Fruit fly (Drosophila melanogaster) whole organism, embryonic: Measurements from ENCODE around the gene CG45061.
A peak's percentile ranks its signal among the peaks of the same experiment; 100 is the strongest.

ENCODE experiments used
- ATbp ChIP-seq: fragments of 200-800 bp; sonication (Bioruptor generic); optimal IDR thresholded peaks from 2 replicates; lab custom pipeline; 2017; ENCODE audit warnings: missing biosample characterization, mild to moderate bottlenecking, missing genetic modification characterization, missing genetic modification reagents
- Bdp1 ChIP-seq: fragments of 200-800 bp; sonication (Bioruptor generic); optimal IDR thresholded peaks from 3 replicates; lab custom pipeline; 2016; ENCODE audit warnings: missing biosample characterization, missing genetic modification characterization
- CG10543 ChIP-seq: fragments of 200-800 bp; sonication (Bioruptor generic); optimal IDR thresholded peaks from 3 replicates; lab custom pipeline; 2017; ENCODE audit warnings: missing biosample characterization, mild to moderate bottlenecking, missing genetic modification characterization, moderate library complexity
- CG11398 ChIP-seq: fragments of 200-800 bp; sonication (Bioruptor generic); optimal IDR thresholded peaks from 2 replicates; lab custom pipeline; 2016; ENCODE audit warnings: missing biosample characterization, missing genetic modification characterization
- CG12219 ChIP-seq: fragments of 200-800 bp; sonication (Bioruptor generic); optimal IDR thresholded peaks from 3 replicates; lab custom pipeline; 2018; ENCODE audit warnings: missing biosample characterization, mild to moderate bottlenecking, missing genetic modification characterization
- CG13775 ChIP-seq: fragments of 200-800 bp; sonication (Bioruptor generic); optimal IDR thresholded peaks from 3 replicates; lab custom pipeline; 2017; ENCODE audit warnings: missing biosample characterization, mild to moderate bottlenecking, missing genetic modification characterization
- CG13894 ChIP-seq: fragments of 200-800 bp; sonication (Bioruptor generic); optimal IDR thresholded peaks from 3 replicates; lab custom pipeline; 2018; ENCODE audit warnings: missing biosample characterization, mild to moderate bottlenecking, missing genetic modification characterization, moderate library complexity
- CG14710 ChIP-seq: fragments of 200-800 bp; sonication (Bioruptor generic); optimal IDR thresholded peaks from 3 replicates; lab custom pipeline; 2019; ENCODE audit warnings: missing biosample characterization, mild to moderate bottlenecking, missing genetic modification characterization, moderate library complexity
- CG16815 ChIP-seq: fragments of 200-800 bp; sonication (Bioruptor generic); optimal IDR thresholded peaks from 3 replicates; lab custom pipeline; 2017; ENCODE audit warnings: missing biosample characterization, mild to moderate bottlenecking, missing genetic modification characterization
- CG18599 ChIP-seq: fragments of 200-800 bp; sonication (Bioruptor generic); optimal IDR thresholded peaks from 3 replicates; lab custom pipeline; 2017; ENCODE audit warnings: missing biosample characterization, missing genetic modification characterization, mild to moderate bottlenecking, moderate library complexity, missing genetic modification reagents
- CG2875 ChIP-seq: fragments of 200-800 bp; sonication (Bioruptor generic); optimal IDR thresholded peaks from 2 replicates; lab custom pipeline; 2017; ENCODE audit warnings: missing biosample characterization, mild to moderate bottlenecking, missing genetic modification characterization, missing genetic modification reagents
- CG32772 ChIP-seq: fragments of 200-800 bp; sonication (Bioruptor generic); IDR thresholded peaks from 2 replicates; pipeline ENCODE4 v1.3.6; 2022; ENCODE audit warnings: missing biosample characterization, missing genetic modification characterization
- CG6765 ChIP-seq: fragments of 200-800 bp; sonication (Bioruptor generic); optimal IDR thresholded peaks from 3 replicates; lab custom pipeline; 2017; ENCODE audit warnings: missing biosample characterization, mild to moderate bottlenecking, missing genetic modification characterization
- CG7556 ChIP-seq: fragments of 200-800 bp; sonication (Bioruptor generic); optimal IDR thresholded peaks from 2 replicates; lab custom pipeline; 2017; ENCODE audit warnings: missing biosample characterization, mild to moderate bottlenecking, missing genetic modification characterization
- CG8359 ChIP-seq: fragments of 200-800 bp; sonication (Bioruptor generic); optimal IDR thresholded peaks from 2 replicates; lab custom pipeline; 2017; ENCODE audit warnings: missing biosample characterization, mild to moderate bottlenecking, missing genetic modification characterization, borderline replicate concordance
- CG9932 ChIP-seq: fragments of 200-800 bp; sonication (Bioruptor generic); IDR thresholded peaks from 2 replicates; pipeline ENCODE4 v1.3.6; 2022; ENCODE audit warnings: missing biosample characterization, missing genetic modification characterization
- Camta ChIP-seq: fragments of 200-800 bp; sonication (Bioruptor generic); optimal IDR thresholded peaks from 2 replicates; lab custom pipeline; 2016; ENCODE audit warnings: missing biosample characterization, missing genetic modification characterization
- D ChIP-seq, 2 experiments: fragments of 200-800 bp in 1 of 2; fragments of >200 bp in 1 of 2; sonication (Bioruptor generic) in 1 of 2; optimal IDR thresholded peaks; 2 replicates in 1 of 2; 3 replicates in 1 of 2; lab custom pipeline; 2017; ENCODE audit warnings: mild to moderate bottlenecking in 1 of 2, missing biosample characterization in 1 of 2, missing genetic modification characterization in 1 of 2, missing genetic modification reagents in 1 of 2
- Dbx ChIP-seq: fragments of 200-800 bp; sonication (Bioruptor generic); IDR thresholded peaks from 3 replicates; pipeline ENCODE4 v1.3.6; 2022; ENCODE audit warnings: missing biosample characterization, missing genetic modification characterization
- Doc2 ChIP-seq: fragments of 200-800 bp; sonication (Bioruptor generic); IDR thresholded peaks from 2 replicates; pipeline ENCODE4 v1.3.6; 2022; ENCODE audit warnings: missing biosample characterization, missing genetic modification characterization
- Fer1 ChIP-seq: fragments of 200-800 bp; sonication (Bioruptor generic); optimal IDR thresholded peaks from 2 replicates; lab custom pipeline; 2017; ENCODE audit warnings: missing biosample characterization, mild to moderate bottlenecking, missing genetic modification characterization
- Fer3 ChIP-seq: fragments of 200-800 bp; sonication (Bioruptor generic); optimal IDR thresholded peaks from 2 replicates; lab custom pipeline; 2018; ENCODE audit warnings: missing biosample characterization, mild to moderate bottlenecking, missing genetic modification characterization, moderate library complexity
- Gsc ChIP-seq: fragments of 200-800 bp; sonication (Bioruptor generic); IDR thresholded peaks from 2 replicates; pipeline ENCODE4 v1.3.6; 2022; ENCODE audit warnings: missing biosample characterization, missing genetic modification characterization
- Hey ChIP-seq: fragments of 200-800 bp; sonication (Bioruptor generic); optimal IDR thresholded peaks from 3 replicates; lab custom pipeline; 2018; ENCODE audit warnings: missing biosample characterization, mild to moderate bottlenecking, missing genetic modification characterization
- Kr ChIP-seq: fragments of 200-800 bp; sonication (Bioruptor generic); optimal IDR thresholded peaks from 2 replicates; lab custom pipeline; 2017; ENCODE audit warnings: missing biosample characterization, mild to moderate bottlenecking, missing genetic modification characterization
- Meics ChIP-seq: fragments of 200-800 bp; sonication (Bioruptor generic); optimal IDR thresholded peaks from 2 replicates; lab custom pipeline; 2017; ENCODE audit warnings: missing biosample characterization, mild to moderate bottlenecking, missing genetic modification characterization
- Nf-YC ChIP-seq: fragments of 200-800 bp; optimal IDR thresholded peaks from 3 replicates; lab custom pipeline; 2019; ENCODE audit warnings: missing biosample characterization, mild to moderate bottlenecking, missing genetic modification characterization, moderate library complexity
- Usf ChIP-seq: fragments of 200-800 bp; sonication (Bioruptor generic); optimal IDR thresholded peaks from 2 replicates; lab custom pipeline; 2017; ENCODE audit warnings: missing genotype, missing biosample characterization, missing genetic modification characterization
- Vsx1 ChIP-seq: fragments of 200-800 bp; sonication (Bioruptor generic); optimal IDR thresholded peaks from 2 replicates; lab custom pipeline; 2017; ENCODE audit warnings: missing biosample characterization, mild to moderate bottlenecking, missing genetic modification characterization, missing genetic modification reagents
- ab ChIP-seq: fragments of 200-800 bp; sonication (Bioruptor generic); optimal IDR thresholded peaks from 2 replicates; lab custom pipeline; 2016; ENCODE audit warnings: missing biosample characterization, missing genetic modification characterization
- ase ChIP-seq: fragments of 200-800 bp; sonication (Bioruptor generic); IDR thresholded peaks from 3 replicates; pipeline ENCODE4 v1.3.6; 2022; ENCODE audit warnings: missing biosample characterization, missing genetic modification characterization
- bbx ChIP-seq: fragments of 200-800 bp; sonication (Bioruptor generic); IDR thresholded peaks from 2 replicates; pipeline ENCODE4 v1.3.6; 2022; ENCODE audit warnings: missing biosample characterization, missing genetic modification characterization; ENCODE audit not compliant: partially characterized antibody
- btn ChIP-seq: fragments of 200-800 bp; sonication (Bioruptor generic); optimal IDR thresholded peaks from 2 replicates; lab custom pipeline; 2016; ENCODE audit warnings: missing biosample characterization, missing genetic modification characterization
- cg ChIP-seq: fragments of 200-800 bp; sonication (Bioruptor generic); optimal IDR thresholded peaks from 3 replicates; lab custom pipeline; 2019; ENCODE audit warnings: missing biosample characterization, mild to moderate bottlenecking, missing genetic modification characterization, moderate library complexity
- danr ChIP-seq: fragments of 200-800 bp; sonication (Bioruptor generic); IDR thresholded peaks from 2 replicates; pipeline ENCODE4 v1.3.6; 2022; ENCODE audit warnings: missing biosample characterization, missing genetic modification characterization
- eyg ChIP-seq: fragments of 200-800 bp; sonication (Bioruptor generic); optimal IDR thresholded peaks from 3 replicates; lab custom pipeline; 2016; ENCODE audit warnings: missing biosample characterization, missing genetic modification characterization
- ftz-f1 ChIP-seq: fragments of 200-800 bp; sonication (Bioruptor generic); optimal IDR thresholded peaks from 2 replicates; lab custom pipeline; 2016; ENCODE audit warnings: missing biosample characterization, missing genetic modification characterization
- hb ChIP-seq: fragments of 200-800 bp; sonication (Bioruptor generic); IDR thresholded peaks from 3 replicates; pipeline ENCODE4 v1.3.6; 2022; ENCODE audit warnings: missing biosample characterization, missing genetic modification characterization; ENCODE audit not compliant: partially characterized antibody
- lov ChIP-seq, 2 experiments: fragments of 200-800 bp in 1 of 2; fragments of >200 bp in 1 of 2; sonication (Bioruptor generic) in 1 of 2; IDR thresholded peaks in 1 of 2; optimal IDR thresholded peaks in 1 of 2; 2 replicates in 1 of 2; 3 replicates in 1 of 2; pipeline versions ENCODE4 v1.3.6 to Lab custom; 2017 to 2022; ENCODE audit warnings: missing biosample characterization in 1 of 2, missing genetic modification characterization in 1 of 2
- nau ChIP-seq: fragments of 200-800 bp; sonication (Bioruptor generic); optimal IDR thresholded peaks from 3 replicates; lab custom pipeline; 2017; ENCODE audit warnings: missing biosample characterization, mild to moderate bottlenecking, missing genetic modification characterization, missing genetic modification reagents
- pzg ChIP-seq: fragments of 200-800 bp; sonication (Bioruptor generic); optimal IDR thresholded peaks from 3 replicates; lab custom pipeline; 2018; ENCODE audit warnings: missing biosample characterization, mild to moderate bottlenecking, missing genetic modification characterization, moderate library complexity
- rib ChIP-seq: fragments of 200-800 bp; sonication (Bioruptor generic); IDR thresholded peaks from 2 replicates; pipeline ENCODE4 v1.3.6; 2022; ENCODE audit warnings: missing biosample characterization, missing genetic modification characterization
- sc ChIP-seq, 3 experiments: fragments of >200 bp in 2 of 3; fragments of 200-800 bp in 1 of 3; sonication (Bioruptor generic) in 1 of 3; optimal IDR thresholded peaks; 2 replicates in 2 of 3; 3 replicates in 1 of 3; lab custom pipeline; 2017; ENCODE audit warnings: mild to moderate bottlenecking in 1 of 3, missing biosample characterization in 1 of 3, missing genetic modification characterization in 1 of 3, missing genetic modification reagents in 1 of 3
- shn ChIP-seq: fragments of 200-800 bp; sonication (Bioruptor generic); optimal IDR thresholded peaks from 3 replicates; lab custom pipeline; 2016; ENCODE audit warnings: missing biosample characterization, missing genetic modification characterization
- sug ChIP-seq: fragments of 200-800 bp; optimal IDR thresholded peaks from 2 replicates; lab custom pipeline; 2019; ENCODE audit warnings: missing biosample characterization, mild to moderate bottlenecking, missing genetic modification characterization, moderate library complexity
- tna ChIP-seq: fragments of 200-800 bp; sonication (Bioruptor generic); IDR thresholded peaks from 2 replicates; pipeline ENCODE4 v1.3.6; 2022; ENCODE audit warnings: missing biosample characterization, missing genetic modification characterization; ENCODE audit not compliant: partially characterized antibody
- twi ChIP-seq: fragments of 200-800 bp; optimal IDR thresholded peaks from 2 replicates; lab custom pipeline; 2019; ENCODE audit warnings: missing biosample characterization, mild to moderate bottlenecking, missing genetic modification characterization, moderate library complexity
- usp ChIP-seq: fragments of >200 bp; optimal IDR thresholded peaks from 2 replicates; lab custom pipeline; 2017; ENCODE audit warnings: missing biosample characterization, missing genetic modification characterization
- wdn ChIP-seq: fragments of 200-800 bp; sonication (Bioruptor generic); IDR thresholded peaks from 2 replicates; pipeline ENCODE4 v1.3.6; 2022; ENCODE audit warnings: missing biosample characterization, missing genetic modification characterization

Gene CG45061

DNA sequence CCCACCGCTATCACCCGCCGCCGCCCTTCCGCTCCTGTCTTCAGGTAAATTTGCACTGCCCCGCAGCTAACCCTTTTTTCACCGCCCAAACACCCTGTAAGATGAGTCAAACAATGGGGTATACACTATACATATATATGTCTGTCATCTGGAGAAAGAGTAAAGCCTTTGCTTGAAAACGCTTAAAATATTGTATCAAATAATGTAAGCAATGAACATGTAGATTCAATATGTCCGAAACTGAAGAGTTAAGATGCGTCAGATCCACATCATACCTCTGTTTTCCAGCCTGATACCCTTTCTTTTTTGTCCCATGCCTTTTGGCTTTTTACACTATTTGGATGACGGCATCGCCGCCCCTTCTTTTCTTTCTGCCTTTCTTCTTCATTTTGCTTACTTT, 21.3 kb upstream of the CG45061 start (continued):
- TF ChIP-seq bbx (GFP tag; lab: Robert Waterston, UW) (no peak), ab (no peak), danr (GFP tag; lab: Robert Waterston, UW) (peak; percentile 10; the same call in 1 of the 2 replicates), Meics (GFP tag; lab: Kevin White, UChicago) (no peak), eyg (GFP tag; lab: Kevin White, UChicago) (no peak), rib (no peak), CG8359 (GFP tag; lab: Kevin White, UChicago) (no peak), shn (GFP tag; lab: Kevin White, UChicago) (no peak), twi (tag; lab: Kevin White, UChicago) (no peak), ftz-f1 (GFP tag; lab: Kevin White, UChicago) (no peak), Hey (tag; lab: Kevin White, UChicago) (no peak), Fer1 (GFP tag; lab: Kevin White, UChicago) (no peak), CG13775 (GFP tag; lab: Kevin White, UChicago) (no peak), Vsx1 (GFP tag; lab: Kevin White, UChicago) (no peak), lov (optimal IDR thresholded peaks at IDR 0.05; lab: Kevin White, UChicago) (no peak), lov (GFP tag; IDR thresholded peaks at IDR 0.05; lab: Robert Waterston, UW) (0 out of 3 replicates have a peak, but pooled peaks have one; percentile 20), CG32772 (GFP tag; lab: Robert Waterston, UW) (no peak), CG10543 (GFP tag; lab: Kevin White, UChicago) (no peak), hb (GFP tag; lab: Robert Waterston, UW) (no peak), Camta (no peak), CG12219 (GFP tag; lab: Kevin White, UChicago) (peak; percentile 13), CG16815 (GFP tag; lab: Kevin White, UChicago) (no peak), CG13894 (no peak), CG14710 (tag; lab: Kevin White, UChicago) (no peak), tna (no peak), pzg (GFP tag; lab: Kevin White, UChicago) (no peak), CG6765 (GFP tag; lab: Kevin White, UChicago) (no peak), btn (no peak), Usf (no peak), sug (tag; lab: Kevin White, UChicago) (no peak), cg (no peak), Dbx (GFP tag; lab: Robert Waterston, UW) (no peak), sc (optimal IDR thresholded peaks at IDR 0.05; lab: Kevin White, UChicago) (no peak), sc (GFP tag; optimal IDR thresholded peaks at IDR 0.05; lab: Kevin White, UChicago) (no peak), usp (GFP tag; lab: Kevin White, UChicago) (no peak), ATbp (GFP tag; lab: Kevin White, UChicago) (no peak), Doc2 (GFP tag; lab: Robert Waterston, UW) (no peak), Kr (GFP tag; lab: Kevin White, UChicago) (no peak), Fer3 (tag; lab: Kevin White, UChicago) (peak; percentile 34), nau (GFP tag; lab: Kevin White, UChicago) (no peak), CG2875 (no peak), CG18599 (GFP tag; lab: Kevin White, UChicago) (peak; percentile 32), CG7556 (no peak), D (optimal IDR thresholded peaks at IDR 0.05; lab: Kevin White, UChicago) (no peak), D (GFP tag; optimal IDR thresholded peaks at IDR 0.05; lab: Kevin White, UChicago) (no peak), CG9932 (GFP tag; lab: Robert Waterston, UW) (peak; percentile 33; the same call in 1 of the 2 replicates), Gsc (GFP tag; lab: Robert Waterston, UW) (no peak), Nf-YC (no peak), CG11398 (GFP tag; lab: Kevin White, UChicago) (no peak), Bdp1 (no peak), wdn (GFP tag; lab: Robert Waterston, UW) (no peak), ase (0 out of 3 replicates have a peak, but pooled peaks have one; percentile 37)
